Worm (Caenorhabditis elegans) whole organism, midembryonic: ENCODE results near the gene str-148.
"Not testable (repeated sequence)": the region's sequence is repeated elsewhere in the genome, so short reads cannot be mapped to it uniquely, and the experiment has no call there.

Source experiments
- T22C8.4 ChIP-seq: fragments of 200-800 bp; sonication (Bioruptor generic); IDR thresholded peaks from 2 replicates; pipeline ENCODE4 v1.3.6; 2022; ENCODE audit warnings: missing genetic modification characterization, missing compliant biosample characterization
- cog-1 ChIP-seq: sonication (generic microtip); optimal IDR thresholded peaks from 2 replicates; lab custom pipeline; 2016; ENCODE audit warnings: missing genetic modification characterization, missing compliant biosample characterization
- flt-1 ChIP-seq: fragments of 200-800 bp; sonication (Bioruptor generic); IDR thresholded peaks from 2 replicates; pipeline ENCODE4 v1.3.6; 2022; ENCODE audit warnings: missing genetic modification characterization, missing compliant biosample characterization
- klf-2 ChIP-seq: fragments of 200-800 bp; sonication (Bioruptor generic); conservative IDR thresholded peaks from 2 replicates; pipeline ENCODE4 v1.3.6; 2022; ENCODE audit warnings: missing genetic modification reagents, missing genetic modification characterization, missing compliant biosample characterization
- med-1 ChIP-seq: sonication (generic microtip); optimal IDR thresholded peaks from 2 replicates; lab custom pipeline; 2017; ENCODE audit warnings: missing genetic modification characterization, mild to moderate bottlenecking, missing compliant biosample characterization, antibody characterized with exemption, missing genetic modification reagents; ENCODE audit not compliant: insufficient read depth
- ref-1 ChIP-seq: fragments of 200-800 bp; sonication (Bioruptor generic); conservative IDR thresholded peaks from 2 replicates; pipeline ENCODE4 v1.3.6; 2022; ENCODE audit warnings: missing genetic modification reagents, missing genetic modification characterization, missing compliant biosample characterization
- tab-1 ChIP-seq: fragments of 200-800 bp; sonication (Bioruptor generic); IDR thresholded peaks from 2 replicates; pipeline ENCODE4 v1.3.6; 2022; ENCODE audit warnings: missing genetic modification characterization, missing compliant biosample characterization
- ztf-23 ChIP-seq: fragments of 200-800 bp; sonication (Bioruptor generic); IDR thresholded peaks from 2 replicates; pipeline ENCODE4 v1.3.6; 2022; ENCODE audit warnings: missing genetic modification reagents, missing genetic modification characterization, missing compliant biosample characterization
- ztf-29 ChIP-seq: fragments of 200-800 bp; sonication (Bioruptor generic); IDR thresholded peaks from 2 replicates; pipeline ENCODE4 v1.3.6; 2022; ENCODE audit warnings: missing genetic modification reagents, missing genetic modification characterization, missing compliant biosample characterization

Gene str-148

ce11 chrII:1043932-1044331 is 1.9 kb upstream of the str-148 start, which contains the start of gene fbxb-45:
TSS of gene fbxb-45 (minus strand) at chrII:1044032.
- TF ChIP-seq T22C8.4 (GFP tag; lab: Robert Waterston, UW), result peak; percentile 58

- TF ChIP-seq klf-2 (no peak), T22C8.4 (GFP tag; lab: Robert Waterston, UW) (no peak), flt-1 (GFP tag; lab: Robert Waterston, UW) (no peak), ztf-29 (GFP tag; lab: Robert Waterston, UW) (no peak), med-1 (GFP tag; lab: Kevin White, UChicago) (no peak), cog-1 (tag; lab: Kevin White, UChicago) (no peak), tab-1 (GFP tag; lab: Robert Waterston, UW) (no peak), ztf-23 (GFP tag; lab: Robert Waterston, UW) (no peak), ref-1 (GFP tag; lab: Robert Waterston, UW) (no peak)
Observed at ce11 chrII:1046937-1047336, 1.1 kb downstream of the str-148 start.

DNA sequence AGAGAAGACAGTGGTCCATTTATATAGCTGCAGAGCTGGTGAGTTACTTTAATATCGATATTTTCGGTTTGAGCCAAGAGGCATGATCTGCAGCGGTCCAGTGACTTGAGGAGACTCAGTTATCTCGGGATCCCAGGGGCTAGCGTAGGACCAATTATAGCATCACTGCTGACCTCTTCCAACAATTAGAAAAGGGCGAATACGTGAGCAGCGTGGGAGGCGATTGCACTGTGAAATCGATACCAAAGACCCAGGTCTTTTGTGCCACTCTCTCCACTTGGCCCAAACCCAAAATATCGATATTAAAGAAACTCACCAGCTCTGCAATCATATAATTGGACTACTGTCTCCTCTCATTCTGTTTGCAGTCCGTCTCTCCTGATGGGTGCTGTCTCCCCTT is 4.1 kb downstream of the str-148 start, which contains the start of gene fbxb-40:
Gene fbxb-40, minus strand, starts transcription at position 101 of the 400 bp plus-strand sequence.
- peak; percentile 47; the same call in 1 of the 2 replicates for TF ChIP-seq flt-1 (GFP tag; lab: Robert Waterston, UW)
- TF ChIP-seq klf-2, result no peak

- not testable (repeated sequence) for TF ChIP-seq ztf-23, T22C8.4, ztf-29 (GFP tag; lab: Robert Waterston, UW)
Observed at ce11 chrII:1054724-1055123, 8.9 kb downstream of the str-148 start, which contains the start of gene K02E7.7. TSS of gene K02E7.7 (plus strand) at chrII:1055024.

ce11 chrII:1056844-1057243 is 11.1 kb downstream of the str-148 start:
- TF ChIP-seq cog-1 (tag; lab: Kevin White, UChicago), result no peak
- no peak for TF ChIP-seq flt-1 (GFP tag; lab: Robert Waterston, UW)
- TF ChIP-seq T22C8.4 (GFP tag; lab: Robert Waterston, UW), result no peak
- TF ChIP-seq ztf-23 (GFP tag; lab: Robert Waterston, UW), result no peak
- TF ChIP-seq ref-1 (GFP tag; lab: Robert Waterston, UW), result no peak
- no peak for TF ChIP-seq klf-2
- TF ChIP-seq ztf-29 (GFP tag; lab: Robert Waterston, UW), result no peak
- no peak for TF ChIP-seq med-1 (GFP tag; lab: Kevin White, UChicago)
- no peak for TF ChIP-seq tab-1 (GFP tag; lab: Robert Waterston, UW)

ce11 chrII:1060702-1061101 is 14.9 kb downstream of the str-148 start, which contains the start of gene btb-10:
TSS of gene btb-10 (minus strand) at chrII:1060802.
- not testable (repeated sequence) for TF ChIP-seq cog-1 (tag; lab: Kevin White, UChicago); klf-2; ref-1 (GFP tag; lab: Robert Waterston, UW)

DNA sequence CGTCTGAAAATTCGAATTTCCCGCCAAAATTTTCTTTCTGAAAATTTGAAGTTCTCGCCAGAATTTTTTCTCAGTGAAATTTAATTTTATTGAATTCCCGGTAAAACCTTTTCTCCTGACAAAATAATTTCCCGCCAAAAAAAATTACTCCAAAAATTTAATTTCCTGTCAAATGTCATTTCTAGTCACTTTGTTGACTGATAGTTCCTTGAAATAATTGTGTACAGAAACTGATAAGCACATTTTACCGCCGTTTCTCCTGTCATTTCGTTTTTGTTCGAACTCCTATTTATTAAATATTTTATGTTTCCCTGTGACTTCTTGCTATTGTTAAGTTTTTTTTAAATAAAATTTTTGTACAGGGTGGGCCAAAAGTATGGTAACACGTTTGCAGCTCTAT is 18.1 kb downstream of the str-148 start:
- TF ChIP-seq cog-1 (tag; lab: Kevin White, UChicago) (no peak), ref-1 (GFP tag; lab: Robert Waterston, UW) (no peak), med-1 (GFP tag; lab: Kevin White, UChicago) (no peak), ztf-29 (GFP tag; lab: Robert Waterston, UW) (no peak), tab-1 (GFP tag; lab: Robert Waterston, UW) (no peak), flt-1 (GFP tag; lab: Robert Waterston, UW) (no peak), ztf-23 (GFP tag; lab: Robert Waterston, UW) (no peak), klf-2 (no peak), T22C8.4 (GFP tag; lab: Robert Waterston, UW) (no peak)

- no peak for TF ChIP-seq ref-1 (GFP tag; lab: Robert Waterston, UW)
- no peak for TF ChIP-seq T22C8.4 (GFP tag; lab: Robert Waterston, UW)
- no peak for TF ChIP-seq tab-1 (GFP tag; lab: Robert Waterston, UW)
- no peak for TF ChIP-seq klf-2
- no peak for TF ChIP-seq ztf-29 (GFP tag; lab: Robert Waterston, UW)
- no peak for TF ChIP-seq cog-1 (tag; lab: Kevin White, UChicago)
- no peak for TF ChIP-seq ztf-23 (GFP tag; lab: Robert Waterston, UW)
- TF ChIP-seq flt-1 (GFP tag; lab: Robert Waterston, UW), result no peak
- TF ChIP-seq med-1 (GFP tag; lab: Kevin White, UChicago), result no peak
Observed at ce11 chrII:1066907-1067306, 21.1 kb downstream of the str-148 start, which contains the start of gene K02E7.10. TSS of gene K02E7.10 (minus strand) at chrII:1067007.

- no peak for TF ChIP-seq ref-1 (GFP tag; lab: Robert Waterston, UW)
- TF ChIP-seq ztf-29 (GFP tag; lab: Robert Waterston, UW), result no peak
- no peak for TF ChIP-seq flt-1 (GFP tag; lab: Robert Waterston, UW)
- TF ChIP-seq med-1 (GFP tag; lab: Kevin White, UChicago), result no peak
Observed at ce11 chrII:1070875-1071274, 25.1 kb downstream of the str-148 start, which contains the start of gene K02E7.12. TSS of gene K02E7.12 (plus strand) at chrII:1071175.

ce11 chrII:1071432-1071831 is 25.6 kb downstream of the str-148 start:
- TF ChIP-seq klf-2 (no peak), tab-1 (GFP tag; lab: Robert Waterston, UW) (no peak), ztf-29 (GFP tag; lab: Robert Waterston, UW) (no peak), med-1 (GFP tag; lab: Kevin White, UChicago) (no peak), T22C8.4 (GFP tag; lab: Robert Waterston, UW) (no peak), ref-1 (GFP tag; lab: Robert Waterston, UW) (no peak), cog-1 (tag; lab: Kevin White, UChicago) (no peak), ztf-23 (GFP tag; lab: Robert Waterston, UW) (no peak), flt-1 (GFP tag; lab: Robert Waterston, UW) (no peak)
